Worm (Caenorhabditis elegans): ENCODE measurements around the gene D1044.7.

The D1044.7 gene

ce11 chrIII:5554884-5555500 is 46.4 kb upstream of the D1044.7 start, which contains the start of the genes nmad-1 and hach-1 (continued):
- TF ChIP-seq snpc-4 (GFP tag; optimal IDR thresholded peaks at IDR 0.05) (peak; percentile 73), snpc-4 (tag; optimal IDR thresholded peaks at IDR 0.05) (peak in 3 of 4 experiments; percentile 60 to 76 (median 75)), tbp1 (GFP tag; optimal IDR thresholded peaks at IDR 0.05) (peak; percentile 58), lin-40 (tag; optimal IDR thresholded peaks at IDR 0.05) (peak; percentile 77), F52B5.7 (tag; optimal IDR thresholded peaks at IDR 0.05) (peak; percentile 19), madf-10 (tag; optimal IDR thresholded peaks at IDR 0.05) (peak; percentile 43), hlh-26 (GFP tag; conservative IDR thresholded peaks at IDR 0.05) (no peak), Y53G8AR.9 (GFP tag; conservative IDR thresholded peaks at IDR 0.05) (no peak), madf-8 (GFP tag; conservative IDR thresholded peaks at IDR 0.05) (peak; percentile 37; the same call in 1 of the 2 replicates), dox-1 (GFP tag; IDR thresholded peaks at IDR 0.05) (peak; percentile 85), ztf-3 (GFP tag; optimal IDR thresholded peaks at IDR 0.05) (no peak), somi-1 (GFP tag; optimal IDR thresholded peaks at IDR 0.05) (no peak), T26A5.8 (tag; optimal IDR thresholded peaks at IDR 0.05) (no peak), ccch-3 (GFP tag; optimal IDR thresholded peaks at IDR 0.05) (no peak), F55B11.4 (tag; optimal IDR thresholded peaks at IDR 0.05; ENCODE audit: borderline replicate concordance, insufficient read depth) (no peak), Y79H2A.3 (GFP tag; conservative IDR thresholded peaks at IDR 0.05) (no peak), nhr-80 (tag; optimal IDR thresholded peaks at IDR 0.05) (peak; percentile 24), akir-1 (GFP tag; optimal IDR thresholded peaks at IDR 0.05) (no peak), tlf-1 (GFP tag; optimal IDR thresholded peaks at IDR 0.05) (peak; percentile 38), sdz-38 (tag; optimal IDR thresholded peaks at IDR 0.05) (no peak), F57A8.1 (GFP tag; optimal IDR thresholded peaks at IDR 0.05) (no peak), ceh-91 (GFP tag; IDR thresholded peaks at IDR 0.05) (no peak), nfyb-1 (GFP tag; IDR thresholded peaks at IDR 0.05) (peak; percentile 77; the same call in 1 of the 2 replicates), let-526 (GFP tag; IDR thresholded peaks at IDR 0.05) (no peak), cebp-2 (GFP tag; IDR thresholded peaks at IDR 0.05) (no peak), C17E4.6 (GFP tag; IDR thresholded peaks at IDR 0.05) (no peak), dpff-1 (tag; optimal IDR thresholded peaks at IDR 0.05) (no peak), unc-130 (GFP tag; optimal IDR thresholded peaks at IDR 0.05) (peak; percentile 21), Y67H2A.10 (GFP tag; conservative IDR thresholded peaks at IDR 0.05) (no peak), attf-5 (GFP tag; optimal IDR thresholded peaks at IDR 0.05) (peak; percentile 78), ets-4 (GFP tag; optimal IDR thresholded peaks at IDR 0.05) (no peak), pha-4 (tag; optimal IDR thresholded peaks at IDR 0.05) (no peak), mel-28 (tag; optimal IDR thresholded peaks at IDR 0.05; ENCODE audit: borderline replicate concordance) (no peak), Y95B8A.8 (GFP tag; IDR thresholded peaks at IDR 0.05) (no peak), ceh-100 (GFP tag; IDR thresholded peaks at IDR 0.05) (peak; percentile 63; the same call in 1 of the 2 replicates), F22D6.2 (tag; optimal IDR thresholded peaks at IDR 0.05) (peak; percentile 6), lsl-1 (GFP tag; optimal IDR thresholded peaks at IDR 0.05) (peak; percentile 58), ceh-58 (GFP tag; IDR thresholded peaks at IDR 0.05) (no peak), K11D2.4 (GFP tag; IDR thresholded peaks at IDR 0.05) (no peak), ztf-22 (GFP tag; optimal IDR thresholded peaks at IDR 0.05) (no peak), rec-8 (tag; optimal IDR thresholded peaks at IDR 0.05) (peak; percentile 28 to 45), nfya-2 (GFP tag; IDR thresholded peaks at IDR 0.05) (no peak), ztf-26 (tag; optimal IDR thresholded peaks at IDR 0.05) (peak; percentile 9), lag-1 (GFP tag; IDR thresholded peaks at IDR 0.05) (no peak), fkh-3 (tag; optimal IDR thresholded peaks at IDR 0.05) (no peak), mcd-1 (GFP tag; IDR thresholded peaks at IDR 0.05) (peak; percentile 74), sea-2 (GFP tag; IDR thresholded peaks at IDR 0.05) (no peak), bed-2 (GFP tag; IDR thresholded peaks at IDR 0.05) (no peak), Y53F4B.3 (GFP tag; IDR thresholded peaks at IDR 0.05) (no peak)
